Fruit fly (Drosophila melanogaster): ENCODE measurements around the gene inaF-B.
"Not testable (repeated sequence)": the region's sequence is repeated elsewhere in the genome, so short reads cannot be mapped to it uniquely, and the experiment has no call there.

- not testable (repeated sequence) for TF ChIP-seq CTCF, CG8478 (optimal IDR thresholded peaks at IDR 0.05)
These were observed 21.4 kb upstream of the inaF-B start, which contains the start of gene m for dm6 chrX:11753973-11754372.
